Worm (Caenorhabditis elegans): Measurements from ENCODE around the gene F26G1.10.
A peak's percentile ranks its signal among the peaks of the same experiment; 100 is the strongest.

Gene F26G1.10

ce11 chrII:4818780-4819179, 44.6 kb downstream of the F26G1.10 start:
- no peak for TF ChIP-seq nhr-11 (tag; optimal IDR thresholded peaks at IDR 0.05)
- no peak for TF ChIP-seq tbx-2 (tag; optimal IDR thresholded peaks at IDR 0.05)
- TF ChIP-seq nhr-43 (tag; optimal IDR thresholded peaks at IDR 0.05; ENCODE audit: poor library complexity, severe bottlenecking): no peak
- TF ChIP-seq ceh-9 (tag; optimal IDR thresholded peaks at IDR 0.05): no peak
- no peak for TF ChIP-seq ztf-11 (tag; optimal IDR thresholded peaks at IDR 0.05)
- TF ChIP-seq fkh-2 (tag; optimal IDR thresholded peaks at IDR 0.05): no peak
- TF ChIP-seq snpc-4 (tag; optimal IDR thresholded peaks at IDR 0.05): no peak
- no peak for TF ChIP-seq nhr-23 (tag; optimal IDR thresholded peaks at IDR 0.05)
- TF ChIP-seq nhr-237 (tag; optimal IDR thresholded peaks at IDR 0.05): no peak
- TF ChIP-seq nhr-67 (tag; optimal IDR thresholded peaks at IDR 0.05): no peak
- no peak for TF ChIP-seq egl-5 (tag; optimal IDR thresholded peaks at IDR 0.05)
- no peak for TF ChIP-seq unc-39 (tag; optimal IDR thresholded peaks at IDR 0.05)
- no peak for TF ChIP-seq fos-1 (tag; optimal IDR thresholded peaks at IDR 0.05)
- no peak for TF ChIP-seq nfya-1 (tag; optimal IDR thresholded peaks at IDR 0.05; ENCODE audit: insufficient read depth)
- no peak for TF ChIP-seq ceh-82 (tag; optimal IDR thresholded peaks at IDR 0.05)
- TF ChIP-seq nhr-76 (tag; optimal IDR thresholded peaks at IDR 0.05): no peak

- TF ChIP-seq skn-1 (tag; optimal IDR thresholded peaks at IDR 0.05): no peak
- TF ChIP-seq nhr-43 (tag; optimal IDR thresholded peaks at IDR 0.05; ENCODE audit: poor library complexity, severe bottlenecking): peak; percentile 16
- peak in 1 of 3 experiments; percentile 10 for TF ChIP-seq elt-3 (tag; optimal IDR thresholded peaks at IDR 0.05)
- TF ChIP-seq ceh-82 (tag; optimal IDR thresholded peaks at IDR 0.05): no peak
- TF ChIP-seq nhr-23 (tag; optimal IDR thresholded peaks at IDR 0.05): peak; percentile 66
- TF ChIP-seq nhr-25 (tag; optimal IDR thresholded peaks at IDR 0.05): peak; percentile 43
These were observed 47.6 kb downstream of the F26G1.10 start, which contains the start of gene lact-5 for ce11 chrII:4821739-4822138. Gene lact-5, minus strand, starts transcription at chrII:4821739.

- TF ChIP-seq aly-2 (tag; optimal IDR thresholded peaks at IDR 0.05) (no peak), lin-39 (tag; optimal IDR thresholded peaks at IDR 0.05) (no peak), zag-1 (tag; optimal IDR thresholded peaks at IDR 0.05) (no peak), elt-2 (tag; optimal IDR thresholded peaks at IDR 0.05) (no peak), nhr-25 (tag; optimal IDR thresholded peaks at IDR 0.05) (no peak), pqm-1 (tag; optimal IDR thresholded peaks at IDR 0.05) (no peak), sea-2 (GFP tag; optimal IDR thresholded peaks at IDR 0.05) (no peak), nhr-11 (tag; optimal IDR thresholded peaks at IDR 0.05) (no peak), mml-1 (tag; optimal IDR thresholded peaks at IDR 0.05) (no peak), ztf-4 (tag; optimal IDR thresholded peaks at IDR 0.05) (no peak), snpc-4 (tag; optimal IDR thresholded peaks at IDR 0.05) (no peak), ceh-82 (tag; optimal IDR thresholded peaks at IDR 0.05) (no peak), ztf-11 (tag; optimal IDR thresholded peaks at IDR 0.05) (no peak), jun-1 (tag; optimal IDR thresholded peaks at IDR 0.05) (no peak), lin-15B (tag; optimal IDR thresholded peaks at IDR 0.05) (no peak)
These were observed 48.4 kb downstream of the F26G1.10 start for ce11 chrII:4822610-4823009.
